Fruit fly (Drosophila melanogaster): Measurements from ENCODE around the gene CG31088.

CG31088 gene

DNA sequence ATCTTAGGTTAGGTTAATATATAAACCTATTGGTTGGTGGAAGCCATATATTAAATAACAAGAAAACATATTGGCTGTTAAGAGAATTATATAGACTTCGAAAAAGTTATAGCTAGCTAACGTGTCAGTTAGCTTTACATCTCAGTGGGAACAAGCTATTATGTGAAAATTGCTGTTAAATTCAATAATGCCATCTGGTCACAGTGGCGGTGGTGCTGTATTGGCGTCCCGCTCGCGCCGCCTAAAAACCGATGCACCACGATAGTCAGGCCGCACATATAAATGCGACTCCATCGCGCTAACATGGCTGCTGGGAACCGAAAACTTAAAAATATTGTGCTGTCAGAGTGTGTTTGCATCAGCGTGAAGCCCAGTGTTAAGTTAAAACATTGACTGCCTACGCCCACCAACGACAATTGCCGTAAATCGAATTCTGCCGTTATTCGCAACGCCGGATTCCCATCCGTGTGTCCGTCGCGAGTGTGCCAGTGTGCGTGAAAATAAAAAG, 22.3 kb upstream of the CG31088 start, which contains the start of gene Hel89B (continued):
- peak; percentile 62 for TF ChIP-seq CG12942 (GFP tag; optimal IDR thresholded peaks at IDR 0.05)
- peak; percentile 100 for TF ChIP-seq CG7357 (GFP tag; IDR thresholded peaks at IDR 0.05)
- peak; percentile 46 for TF ChIP-seq CG15601 (tag; optimal IDR thresholded peaks at IDR 0.05)
- no peak for TF ChIP-seq CG2889 (GFP tag; IDR thresholded peaks at IDR 0.05)
- no peak for TF ChIP-seq CG3281 (GFP tag; optimal IDR thresholded peaks at IDR 0.05)
- TF ChIP-seq fd102C (GFP tag; optimal IDR thresholded peaks at IDR 0.05): no peak
- TF ChIP-seq CG4854 (GFP tag; optimal IDR thresholded peaks at IDR 0.05): peak; percentile 16
- no peak for TF ChIP-seq sna (GFP tag; IDR thresholded peaks at IDR 0.05; ENCODE audit: partially characterized antibody)
- TF ChIP-seq insv (GFP tag; optimal IDR thresholded peaks at IDR 0.05): no peak
- TF ChIP-seq CG4424 (GFP tag; optimal IDR thresholded peaks at IDR 0.05): peak; percentile 48
- TF ChIP-seq CG9817 (tag; optimal IDR thresholded peaks at IDR 0.05): peak; percentile 89
- peak; percentile 79 for TF ChIP-seq CG30403 (GFP tag; optimal IDR thresholded peaks at IDR 0.05)
- TF ChIP-seq CG17612 (GFP tag; IDR thresholded peaks at IDR 0.05): no peak
- TF ChIP-seq CG1647 (GFP tag; optimal IDR thresholded peaks at IDR 0.05): peak; percentile 30
- TF ChIP-seq ems (GFP tag; optimal IDR thresholded peaks at IDR 0.05): peak; percentile 53
- no peak for TF ChIP-seq sisA (GFP tag; IDR thresholded peaks at IDR 0.05)
- no peak for TF ChIP-seq grn (GFP tag; optimal IDR thresholded peaks at IDR 0.05)
- no peak for TF ChIP-seq CG4730 (GFP tag; IDR thresholded peaks at IDR 0.05)
- peak; percentile 85 for TF ChIP-seq bigmax (GFP tag; optimal IDR thresholded peaks at IDR 0.05)
- TF ChIP-seq vnd (GFP tag; IDR thresholded peaks at IDR 0.05; ENCODE audit: partially characterized antibody): no peak
- TF ChIP-seq CG10654 (GFP tag; optimal IDR thresholded peaks at IDR 0.05): peak; percentile 65
- TF ChIP-seq CG7987 (GFP tag; optimal IDR thresholded peaks at IDR 0.05): no peak
- peak; percentile 88 for TF ChIP-seq gfzf (GFP tag; optimal IDR thresholded peaks at IDR 0.05)
- TF ChIP-seq corto (GFP tag; optimal IDR thresholded peaks at IDR 0.05): no peak
- no peak for TF ChIP-seq Adf1 (GFP tag; IDR thresholded peaks at IDR 0.05)
- TF ChIP-seq slp2 (GFP tag; optimal IDR thresholded peaks at IDR 0.05): peak; percentile 38
- TF ChIP-seq Chrac-16 (GFP tag; optimal IDR thresholded peaks at IDR 0.05): peak; percentile 67
- peak; percentile 72 for TF ChIP-seq CG10267 (tag; optimal IDR thresholded peaks at IDR 0.05)
- no peak for TF ChIP-seq tna (GFP tag; IDR thresholded peaks at IDR 0.05; ENCODE audit: partially characterized antibody)
- no peak for TF ChIP-seq CG17912 (GFP tag; optimal IDR thresholded peaks at IDR 0.05)
- TF ChIP-seq CG2678 (tag; optimal IDR thresholded peaks at IDR 0.05): peak; percentile 62
- TF ChIP-seq Hsf (GFP tag; optimal IDR thresholded peaks at IDR 0.05): peak; percentile 80
- peak; percentile 3 for TF ChIP-seq eyg (GFP tag; optimal IDR thresholded peaks at IDR 0.05)
- peak; percentile 81 for TF ChIP-seq lilli (GFP tag; optimal IDR thresholded peaks at IDR 0.05)
- TF ChIP-seq inv (GFP tag; IDR thresholded peaks at IDR 0.05; ENCODE audit: partially characterized antibody): no peak
- no peak for TF ChIP-seq Drgx (GFP tag; IDR thresholded peaks at IDR 0.05)
- no peak for TF ChIP-seq kni (GFP tag; optimal IDR thresholded peaks at IDR 0.05)
- TF ChIP-seq Hr51 (GFP tag; optimal IDR thresholded peaks at IDR 0.05): peak; percentile 22 to 52
- no peak for TF ChIP-seq CG12299 (tag; optimal IDR thresholded peaks at IDR 0.05)
- no peak for TF ChIP-seq seq (GFP tag; IDR thresholded peaks at IDR 0.05)
- no peak for TF ChIP-seq CG4328 (GFP tag; optimal IDR thresholded peaks at IDR 0.05)
- TF ChIP-seq hkb (optimal IDR thresholded peaks at IDR 0.05): peak; percentile 92
- TF ChIP-seq hkb (GFP tag; IDR thresholded peaks at IDR 0.05): no peak
- no peak for TF ChIP-seq NFAT (GFP tag; IDR thresholded peaks at IDR 0.05)
- no peak for TF ChIP-seq CG16779 (GFP tag; IDR thresholded peaks at IDR 0.05)
- no peak for TF ChIP-seq CG34422 (GFP tag; IDR thresholded peaks at IDR 0.05)
- TF ChIP-seq crol (GFP tag; IDR thresholded peaks at IDR 0.05): no peak
- no peak for TF ChIP-seq zen2 (GFP tag; IDR thresholded peaks at IDR 0.05; ENCODE audit: partially characterized antibody)
- TF ChIP-seq sim (GFP tag; IDR thresholded peaks at IDR 0.05): no peak
- TF ChIP-seq Fer3 (tag; optimal IDR thresholded peaks at IDR 0.05): peak; percentile 68
- TF ChIP-seq Dp (GFP tag; optimal IDR thresholded peaks at IDR 0.05): no peak
